Worm (Caenorhabditis elegans) whole organism, late embryonic: ENCODE results near the gene F53A9.1.

Source experiments
- C08G9.2 ChIP-seq: sonication (generic microtip); optimal IDR thresholded peaks from 2 replicates; lab custom pipeline; 2016; ENCODE audit warnings: mild to moderate bottlenecking, missing genetic modification characterization, moderate library complexity, missing compliant biosample characterization
- C38D4.7 ChIP-seq: fragments of 200-800 bp; sonication (Bioruptor generic); optimal IDR thresholded peaks from 2 replicates; lab custom pipeline; 2018; ENCODE audit warnings: mild to moderate bottlenecking, missing genetic modification characterization, moderate library complexity, missing compliant biosample characterization
- ama-1 ChIP-seq: fragments of 150-350 bp; optimal IDR thresholded peaks from 2 replicates; lab custom pipeline; 2014
- ceh-14 ChIP-seq: sonication (generic microtip); optimal IDR thresholded peaks from 2 replicates; lab custom pipeline; 2016; ENCODE audit warnings: missing genotype, missing genetic modification characterization, missing compliant biosample characterization
- ceh-2 ChIP-seq: sonication (generic microtip); optimal IDR thresholded peaks from 2 replicates; lab custom pipeline; 2016; ENCODE audit warnings: missing genotype, missing genetic modification characterization, missing compliant biosample characterization
- ceh-22 ChIP-seq: sonication (generic microtip); optimal IDR thresholded peaks from 2 replicates; lab custom pipeline; 2017; ENCODE audit warnings: missing biosample characterization, missing genetic modification characterization
- ceh-30 ChIP-seq: fragments of 150-350 bp; optimal IDR thresholded peaks from 2 replicates; lab custom pipeline; 2014; ENCODE audit warnings: missing biosample characterization, missing genetic modification characterization
- ceh-31 ChIP-seq: sonication (generic microtip); optimal IDR thresholded peaks from 2 replicates; lab custom pipeline; 2016; ENCODE audit warnings: missing genetic modification characterization, missing compliant biosample characterization
- ceh-48 ChIP-seq: sonication (generic microtip); optimal IDR thresholded peaks from 2 replicates; lab custom pipeline; 2016; ENCODE audit warnings: missing genetic modification characterization, inconsistent platforms, missing compliant biosample characterization
- ceh-6 ChIP-seq: fragments of 200-800 bp; sonication (Bioruptor generic); optimal IDR thresholded peaks from 2 replicates; lab custom pipeline; 2018; ENCODE audit warnings: mild to moderate bottlenecking, missing genetic modification characterization, missing compliant biosample characterization
- ceh-9 ChIP-seq: sonication (generic microtip); optimal IDR thresholded peaks from 2 replicates; lab custom pipeline; 2016; ENCODE audit warnings: mild to moderate bottlenecking, missing genetic modification characterization, inconsistent platforms, missing compliant biosample characterization
- che-1 ChIP-seq: sonication (generic microtip); optimal IDR thresholded peaks from 2 replicates; lab custom pipeline; 2016; ENCODE audit warnings: mild to moderate bottlenecking, missing genetic modification characterization, missing compliant biosample characterization
- elt-2 ChIP-seq: sonication (generic microtip); optimal IDR thresholded peaks from 2 replicates; lab custom pipeline; 2016; ENCODE audit warnings: missing genetic modification reagents, missing genetic modification characterization, missing compliant biosample characterization
- elt-4 ChIP-seq: sonication (generic microtip); optimal IDR thresholded peaks from 2 replicates; lab custom pipeline; 2016; ENCODE audit warnings: missing genetic modification characterization, missing compliant biosample characterization
- eyg-1 ChIP-seq: sonication (generic microtip); optimal IDR thresholded peaks from 2 replicates; lab custom pipeline; 2016; ENCODE audit warnings: missing genotype, missing genetic modification characterization, missing compliant biosample characterization
- fax-1 ChIP-seq: sonication (generic microtip); optimal IDR thresholded peaks from 2 replicates; lab custom pipeline; 2016; ENCODE audit warnings: missing genotype, missing genetic modification characterization, missing compliant biosample characterization
- gmeb-2 ChIP-seq: sonication (generic microtip); optimal IDR thresholded peaks from 2 replicates; lab custom pipeline; 2016; ENCODE audit warnings: missing genetic modification characterization, inconsistent platforms, missing compliant biosample characterization
- hlh-15 ChIP-seq: sonication (generic microtip); optimal IDR thresholded peaks from 2 replicates; lab custom pipeline; 2016; ENCODE audit warnings: missing genetic modification characterization, missing compliant biosample characterization
- hlh-30 ChIP-seq: sonication (generic microtip); optimal IDR thresholded peaks from 2 replicates; lab custom pipeline; 2017; ENCODE audit warnings: antibody characterized with exemption, missing genetic modification characterization, missing compliant biosample characterization; ENCODE audit not compliant: insufficient read depth
- lim-6 ChIP-seq: sonication (generic microtip); optimal IDR thresholded peaks from 2 replicates; lab custom pipeline; 2016; ENCODE audit warnings: missing genetic modification characterization, missing compliant biosample characterization
- nfya-1 ChIP-seq: sonication (generic microtip); optimal IDR thresholded peaks from 2 replicates; lab custom pipeline; 2017; ENCODE audit warnings: missing genetic modification characterization, mild to moderate bottlenecking, missing compliant biosample characterization, antibody characterized with exemption, moderate library complexity
- nhr-232 ChIP-seq: sonication (generic microtip); optimal IDR thresholded peaks from 2 replicates; lab custom pipeline; 2016; ENCODE audit warnings: missing genetic modification characterization, missing compliant biosample characterization
- pha-4 ChIP-seq: fragments of 150-350 bp; optimal IDR thresholded peaks from 2 replicates; lab custom pipeline; 2018; ENCODE audit warnings: missing biosample characterization, missing genetic modification reagents, missing genetic modification characterization
- pros-1 ChIP-seq: fragments of 150-350 bp; optimal IDR thresholded peaks from 2 replicates; lab custom pipeline; 2014; ENCODE audit warnings: missing biosample characterization, missing genetic modification reagents, missing genetic modification characterization
- rnt-1 ChIP-seq: sonication (generic microtip); optimal IDR thresholded peaks from 2 replicates; lab custom pipeline; 2016; ENCODE audit warnings: missing genetic modification characterization, missing compliant biosample characterization
- sdc-2 ChIP-seq: sonication (generic microtip); optimal IDR thresholded peaks from 2 replicates; lab custom pipeline; 2016; ENCODE audit warnings: missing genotype, missing genetic modification characterization, missing compliant biosample characterization
- sox-2 ChIP-seq: fragments of 200-800 bp; sonication (Bioruptor generic); IDR thresholded peaks from 2 replicates; pipeline ENCODE4 v1.3.6; 2022; ENCODE audit warnings: missing genetic modification reagents, missing genetic modification characterization, missing compliant biosample characterization
- sox-4 ChIP-seq: sonication (generic microtip); optimal IDR thresholded peaks from 2 replicates; lab custom pipeline; 2017; ENCODE audit warnings: mild to moderate bottlenecking, missing genetic modification characterization, inconsistent platforms, missing compliant biosample characterization
- tbx-7 ChIP-seq: sonication (generic microtip); optimal IDR thresholded peaks from 2 replicates; lab custom pipeline; 2016; ENCODE audit warnings: missing genotype, missing genetic modification characterization, missing compliant biosample characterization
- ttx-3 ChIP-seq: sonication (generic microtip); optimal IDR thresholded peaks from 2 replicates; lab custom pipeline; 2016; ENCODE audit warnings: missing genetic modification reagents, missing genetic modification characterization, missing compliant biosample characterization
- unc-55 ChIP-seq: sonication (generic microtip); optimal IDR thresholded peaks from 2 replicates; lab custom pipeline; 2017; ENCODE audit warnings: missing biosample characterization, missing genetic modification reagents, missing genetic modification characterization
- zip-5 ChIP-seq: sonication (generic microtip); optimal IDR thresholded peaks from 2 replicates; lab custom pipeline; 2016; ENCODE audit warnings: missing genetic modification characterization, missing compliant biosample characterization
- ztf-16 ChIP-seq: sonication (generic microtip); optimal IDR thresholded peaks from 2 replicates; lab custom pipeline; 2017; ENCODE audit warnings: missing genetic modification characterization, missing compliant biosample characterization

F53A9.1 gene

ce11 chrX:8697517-8697916 lies 13.9 kb upstream of the F53A9.1 start, which contains the start of gene frpr-8:
Gene frpr-8, plus strand, starts transcription at chrX:8697817.
- TF ChIP-seq C38D4.7: no peak
- TF ChIP-seq lim-6 (tag; lab: Kevin White, UChicago): no peak
- TF ChIP-seq ceh-6 (GFP tag; lab: Kevin White, UChicago): no peak
- TF ChIP-seq sox-2 (GFP tag; lab: Robert Waterston, UW): no peak
- TF ChIP-seq elt-4 (tag; lab: Kevin White, UChicago): no peak
- TF ChIP-seq ttx-3 (tag; lab: Kevin White, UChicago): no peak
- no peak for TF ChIP-seq C08G9.2 (tag; lab: Kevin White, UChicago)
- TF ChIP-seq elt-2 (tag; lab: Kevin White, UChicago): no peak
- TF ChIP-seq zip-5 (tag; lab: Kevin White, UChicago): no peak
- TF ChIP-seq ceh-22 (tag; lab: Kevin White, UChicago): no peak
- TF ChIP-seq hlh-30: no peak
- no peak for TF ChIP-seq unc-55 (GFP tag; lab: Kevin White, UChicago)
- TF ChIP-seq nfya-1: no peak
- no peak for TF ChIP-seq ceh-9 (tag; lab: Kevin White, UChicago)
- TF ChIP-seq rnt-1 (tag; lab: Kevin White, UChicago): no peak
- TF ChIP-seq ama-1 (lab: Kevin White, UChicago): no peak
- TF ChIP-seq sox-4 (tag; lab: Kevin White, UChicago): no peak
- TF ChIP-seq pha-4 (tag; lab: Kevin White, UChicago): no peak

- no peak for TF ChIP-seq C08G9.2 (tag; lab: Kevin White, UChicago)
- no peak for TF ChIP-seq gmeb-2 (tag; lab: Kevin White, UChicago)
- TF ChIP-seq ceh-2 (tag; lab: Kevin White, UChicago): no peak
- no peak for TF ChIP-seq ceh-14 (tag; lab: Kevin White, UChicago)
- no peak for TF ChIP-seq nhr-232 (tag; lab: Kevin White, UChicago)
- TF ChIP-seq ceh-48 (tag; lab: Kevin White, UChicago): no peak
- no peak for TF ChIP-seq ceh-9 (tag; lab: Kevin White, UChicago)
- TF ChIP-seq elt-4 (tag; lab: Kevin White, UChicago): no peak
- TF ChIP-seq sdc-2: no peak
- TF ChIP-seq eyg-1 (tag; lab: Kevin White, UChicago): no peak
- TF ChIP-seq ceh-6 (GFP tag; lab: Kevin White, UChicago): no peak
- no peak for TF ChIP-seq hlh-30
- no peak for TF ChIP-seq ceh-30 (tag; lab: Kevin White, UChicago)
- no peak for TF ChIP-seq zip-5 (tag; lab: Kevin White, UChicago)
- TF ChIP-seq sox-2 (GFP tag; lab: Robert Waterston, UW): no peak
Measured at ce11 chrX:8703664-8704356, 7.6 kb upstream of the F53A9.1 start, which contains the start of gene jbts-14. Gene jbts-14, plus strand, starts transcription at chrX:8704306.

- TF ChIP-seq unc-55 (GFP tag; lab: Kevin White, UChicago): no peak
- no peak for TF ChIP-seq ceh-31 (tag; lab: Kevin White, UChicago)
Measured at ce11 chrX:8704830-8705229, 6.6 kb upstream of the F53A9.1 start.

- no peak for TF ChIP-seq nhr-232 (tag; lab: Kevin White, UChicago)
- TF ChIP-seq hlh-30: no peak
- TF ChIP-seq ceh-9 (tag; lab: Kevin White, UChicago): no peak
- no peak for TF ChIP-seq ztf-16 (tag; lab: Kevin White, UChicago)
- TF ChIP-seq ama-1 (lab: Kevin White, UChicago): no peak
- TF ChIP-seq che-1: no peak
- no peak for TF ChIP-seq pros-1 (tag; lab: Kevin White, UChicago)
- no peak for TF ChIP-seq sox-4 (tag; lab: Kevin White, UChicago)
- TF ChIP-seq, all 69 proteins: peak for 0
Measured at ce11 chrX:8708053-8708452, 3.3 kb upstream of the F53A9.1 start, which contains the start of gene F53A9.3. Gene F53A9.3, plus strand, starts transcription at chrX:8708353.

- no peak for TF ChIP-seq nhr-232 (tag; lab: Kevin White, UChicago)
- TF ChIP-seq fax-1 (tag; lab: Kevin White, UChicago): no peak
- TF ChIP-seq hlh-15: no peak
- no peak for TF ChIP-seq unc-55 (GFP tag; lab: Kevin White, UChicago)
- TF ChIP-seq tbx-7 (tag; lab: Kevin White, UChicago): no peak
Measured at ce11 chrX:8709424-8709823, 2.0 kb upstream of the F53A9.1 start, which contains the start of gene kreg-1. Gene kreg-1, plus strand, starts transcription at chrX:8709764.
